Worm (Caenorhabditis elegans) whole organism, L3 larva: ENCODE results near the gene C16C8.25.
"Not testable (repeated sequence)": the region's sequence is repeated elsewhere in the genome, so short reads cannot be mapped to it uniquely, and the experiment has no call there.

Source experiments
- R02D3.7 ChIP-seq: fragments of 150-350 bp; optimal IDR thresholded peaks from 2 replicates; lab custom pipeline; 2014; ENCODE audit warnings: missing biosample characterization, missing genetic modification characterization
- ZK546.5 ChIP-seq: sonication (generic microtip); optimal IDR thresholded peaks from 2 replicates; lab custom pipeline; 2017; ENCODE audit warnings: missing biosample characterization, missing genetic modification characterization
- aly-2 ChIP-seq: fragments of 150-350 bp; optimal IDR thresholded peaks from 2 replicates; lab custom pipeline; 2014; ENCODE audit warnings: missing biosample characterization, missing genetic modification characterization
- ceh-82 ChIP-seq: fragments of 150-350 bp; optimal IDR thresholded peaks from 2 replicates; lab custom pipeline; 2014; ENCODE audit warnings: missing biosample characterization, missing genetic modification characterization
- egl-27 ChIP-seq: sonication (generic microtip); optimal IDR thresholded peaks from 4 replicates; lab custom pipeline; 2017; ENCODE audit warnings: missing biosample characterization, missing genetic modification reagents, missing genetic modification characterization
- elt-2 ChIP-seq: sonication (generic microtip); optimal IDR thresholded peaks from 2 replicates; lab custom pipeline; 2016; ENCODE audit warnings: missing genetic modification reagents, mild to moderate bottlenecking, missing genetic modification characterization, missing compliant biosample characterization
- fkh-2 ChIP-seq: fragments of 150-350 bp; optimal IDR thresholded peaks from 2 replicates; lab custom pipeline; 2014; ENCODE audit warnings: missing biosample characterization, missing genetic modification reagents, missing genetic modification characterization
- fos-1 ChIP-seq: fragments of 150-350 bp; optimal IDR thresholded peaks from 2 replicates; lab custom pipeline; 2014; ENCODE audit warnings: missing biosample characterization, missing genetic modification characterization
- jun-1 ChIP-seq: fragments of 150-350 bp; optimal IDR thresholded peaks from 2 replicates; lab custom pipeline; 2014; ENCODE audit warnings: missing biosample characterization, missing genetic modification reagents, missing genetic modification characterization
- lin-15B ChIP-seq: fragments of 150-350 bp; optimal IDR thresholded peaks from 2 replicates; lab custom pipeline; 2014; ENCODE audit warnings: missing biosample characterization, missing genetic modification characterization
- lsy-12 ChIP-seq: sonication (generic microtip); optimal IDR thresholded peaks from 2 replicates; lab custom pipeline; 2016; ENCODE audit warnings: mild to moderate bottlenecking, missing genetic modification characterization, missing compliant biosample characterization
- nhr-25 ChIP-seq: sonication (generic microtip); optimal IDR thresholded peaks from 2 replicates; lab custom pipeline; 2017; ENCODE audit warnings: missing biosample characterization, missing genetic modification characterization
- nhr-43 ChIP-seq: sonication (generic microtip); optimal IDR thresholded peaks from 2 replicates; lab custom pipeline; 2016; ENCODE audit warnings: mild to moderate bottlenecking, missing genetic modification characterization, missing compliant biosample characterization; ENCODE audit not compliant: poor library complexity, severe bottlenecking
- nhr-67 ChIP-seq: fragments of 150-350 bp; optimal IDR thresholded peaks from 2 replicates; lab custom pipeline; 2014; ENCODE audit warnings: missing biosample characterization, missing genetic modification characterization
- nhr-77 ChIP-seq: fragments of 150-350 bp; optimal IDR thresholded peaks from 2 replicates; lab custom pipeline; 2014; ENCODE audit warnings: missing biosample characterization, missing genetic modification characterization
- sea-2 ChIP-seq: fragments of 150-350 bp; sonication (generic microtip); optimal IDR thresholded peaks from 4 replicates; lab custom pipeline; 2014; ENCODE audit warnings: missing biosample characterization, missing genetic modification reagents, missing genetic modification characterization
- skn-1 ChIP-seq: fragments of 150-350 bp; optimal IDR thresholded peaks from 2 replicates; lab custom pipeline; 2014; ENCODE audit warnings: missing biosample characterization, missing genetic modification characterization
- snpc-4 ChIP-seq: fragments of 150-350 bp; optimal IDR thresholded peaks from 2 replicates; lab custom pipeline; 2014; ENCODE audit warnings: missing biosample characterization, missing genetic modification characterization
- unc-39 ChIP-seq: sonication (generic microtip); optimal IDR thresholded peaks from 4 replicates; lab custom pipeline; 2017; ENCODE audit warnings: missing biosample characterization, missing genetic modification characterization
- ztf-11 ChIP-seq: fragments of 150-350 bp; optimal IDR thresholded peaks from 2 replicates; lab custom pipeline; 2014; ENCODE audit warnings: missing biosample characterization, missing genetic modification characterization
- ztf-4 ChIP-seq: fragments of 150-350 bp; optimal IDR thresholded peaks from 2 replicates; lab custom pipeline; 2014; ENCODE audit warnings: missing biosample characterization, missing genetic modification characterization

C16C8.25 gene

ce11 chrII:3490797-3491196, 41.8 kb downstream of the C16C8.25 start, which contains the start of gene fbxb-112:
Gene fbxb-112, plus strand, starts transcription at chrII:3491097.
- not testable (repeated sequence) for TF ChIP-seq aly-2, R02D3.7, nhr-25 (tag; lab: Kevin White, UChicago)

ce11 chrII:3499386-3499785, 50.4 kb downstream of the C16C8.25 start, which contains the start of gene Y49F6B.9:
Gene Y49F6B.9, minus strand, starts transcription at chrII:3499387.
- TF ChIP-seq nhr-43 (tag; lab: Kevin White, UChicago) (no peak), unc-39 (tag; lab: Kevin White, UChicago) (no peak), fos-1 (no peak), R02D3.7 (tag; lab: Kevin White, UChicago) (no peak), ztf-11 (tag; lab: Kevin White, UChicago) (no peak), snpc-4 (no peak), ztf-4 (no peak), nhr-77 (no peak), sea-2 (GFP tag; lab: Kevin White, UChicago) (no peak), lsy-12 (tag; lab: Kevin White, UChicago) (no peak), lin-15B (no peak), ceh-82 (tag; lab: Kevin White, UChicago) (no peak), egl-27 (tag; lab: Kevin White, UChicago) (no peak), ZK546.5 (tag; lab: Kevin White, UChicago) (no peak), nhr-67 (tag; lab: Kevin White, UChicago) (no peak), jun-1 (tag; lab: Kevin White, UChicago) (no peak), elt-2 (tag; lab: Kevin White, UChicago) (no peak), fkh-2 (tag; lab: Kevin White, UChicago) (no peak), skn-1 (tag; lab: Kevin White, UChicago) (no peak)
